Fruit fly (Drosophila melanogaster) whole organism, wandering third instar larva: Measurements from ENCODE around the gene dlp.

Experiments
- Dif ChIP-seq: fragments of 200-275, 200-300 bp; sonication (Bioruptor generic); optimal IDR thresholded peaks from 2 replicates; lab custom pipeline; 2018; ENCODE audit warnings: missing biosample characterization, missing genetic modification characterization; ENCODE audit not compliant: partially characterized antibody
- HLH106 ChIP-seq: fragments of 200-800 bp; optimal IDR thresholded peaks from 3 replicates; lab custom pipeline; 2019; ENCODE audit warnings: missing biosample characterization, mild to moderate bottlenecking, missing genetic modification characterization, moderate library complexity
- OdsH ChIP-seq: fragments of 200-800 bp; sonication (Bioruptor generic); optimal IDR thresholded peaks from 2 replicates; lab custom pipeline; 2016; ENCODE audit warnings: missing biosample characterization, mild to moderate bottlenecking, missing genetic modification characterization
- Sp1 ChIP-seq: fragments of 200-800 bp; sonication (Bioruptor generic); optimal IDR thresholded peaks from 3 replicates; lab custom pipeline; 2019; ENCODE audit warnings: missing biosample characterization, mild to moderate bottlenecking, missing genetic modification characterization, moderate library complexity
- br ChIP-seq: fragments of 200-800 bp; sonication (Bioruptor generic); optimal IDR thresholded peaks from 2 replicates; lab custom pipeline; 2016; ENCODE audit warnings: missing biosample characterization, missing genetic modification characterization
- fru ChIP-seq: fragments of 200-800 bp; sonication (Bioruptor generic); optimal IDR thresholded peaks from 3 replicates; lab custom pipeline; 2016; ENCODE audit warnings: missing biosample characterization, mild to moderate bottlenecking, missing genetic modification characterization
- h ChIP-seq: fragments of 200-800 bp; sonication (Bioruptor generic); optimal IDR thresholded peaks from 3 replicates; lab custom pipeline; 2016; ENCODE audit warnings: missing biosample characterization, mild to moderate bottlenecking, missing genetic modification characterization
- lola ChIP-seq: fragments of >200 bp; optimal IDR thresholded peaks from 2 replicates; lab custom pipeline; 2017; ENCODE audit warnings: missing biosample characterization, missing genetic modification characterization
- psq ChIP-seq: fragments of 200-800 bp; sonication (Bioruptor generic); optimal IDR thresholded peaks from 3 replicates; lab custom pipeline; 2017; ENCODE audit warnings: missing biosample characterization, mild to moderate bottlenecking, missing genetic modification characterization, moderate library complexity
- rgr ChIP-seq: fragments of 200-800 bp; sonication (Bioruptor generic); optimal IDR thresholded peaks from 3 replicates; lab custom pipeline; 2016; ENCODE audit warnings: missing biosample characterization, mild to moderate bottlenecking, missing genetic modification characterization

dm6 chr3L:14590964-14591363 lies 41.4 kb upstream of the dlp start:
- no peak for TF ChIP-seq OdsH (GFP tag; lab: Kevin White, UChicago)
- no peak for TF ChIP-seq br
- TF ChIP-seq fru (GFP tag; lab: Kevin White, UChicago) = no peak
- no peak for TF ChIP-seq psq (GFP tag; lab: Kevin White, UChicago)
- no peak for TF ChIP-seq HLH106
- TF ChIP-seq h (GFP tag; lab: Kevin White, UChicago) = no peak
- TF ChIP-seq lola = no peak
- TF ChIP-seq Sp1 (GFP tag; lab: Kevin White, UChicago) = no peak
- TF ChIP-seq Dif (GFP tag; lab: Kevin White, UChicago) = no peak
- TF ChIP-seq rgr (GFP tag; lab: Kevin White, UChicago) = no peak
